Worm (Caenorhabditis elegans) whole organism, late embryonic: ENCODE results near the gene unc-77.

Experiments used
- K02D7.2 ChIP-seq: sonication (generic microtip); optimal IDR thresholded peaks from 2 replicates; lab custom pipeline; 2017; ENCODE audit warnings: mild to moderate bottlenecking, missing genetic modification characterization, missing compliant biosample characterization
- T23F11.4 ChIP-seq: fragments of 200-800 bp; sonication (Bioruptor generic); optimal IDR thresholded peaks from 2 replicates; lab custom pipeline; 2018; ENCODE audit warnings: mild to moderate bottlenecking, missing genetic modification characterization, missing compliant biosample characterization
- Y22D7AL.16 ChIP-seq: sonication (generic microtip); optimal IDR thresholded peaks from 2 replicates; lab custom pipeline; 2016; ENCODE audit warnings: missing genetic modification characterization, missing compliant biosample characterization
- ama-1 ChIP-seq: fragments of 150-350 bp; optimal IDR thresholded peaks from 2 replicates; lab custom pipeline; 2014
- ceh-30 ChIP-seq: fragments of 150-350 bp; optimal IDR thresholded peaks from 2 replicates; lab custom pipeline; 2014; ENCODE audit warnings: missing biosample characterization, missing genetic modification characterization
- fkh-10 ChIP-seq: fragments of 150-350 bp; optimal IDR thresholded peaks from 2 replicates; lab custom pipeline; 2014; ENCODE audit warnings: missing biosample characterization, missing genetic modification reagents, missing genetic modification characterization
- lin-11 ChIP-seq: fragments of 200-800 bp; sonication (Bioruptor generic); optimal IDR thresholded peaks from 2 replicates; lab custom pipeline; 2018; ENCODE audit warnings: mild to moderate bottlenecking, missing genetic modification characterization, missing compliant biosample characterization
- nfya-1 ChIP-seq: sonication (generic microtip); optimal IDR thresholded peaks from 2 replicates; lab custom pipeline; 2017; ENCODE audit warnings: missing genetic modification characterization, mild to moderate bottlenecking, missing compliant biosample characterization, antibody characterized with exemption, moderate library complexity
- odd-2 ChIP-seq: sonication (generic microtip); optimal IDR thresholded peaks from 2 replicates; lab custom pipeline; 2017; ENCODE audit warnings: antibody characterized with exemption, mild to moderate bottlenecking, missing genetic modification characterization, missing compliant biosample characterization
- pax-1 ChIP-seq: fragments of 150-350 bp; optimal IDR thresholded peaks from 2 replicates; lab custom pipeline; 2014; ENCODE audit warnings: missing biosample characterization, missing genetic modification characterization
- pha-2 ChIP-seq: sonication (generic microtip); optimal IDR thresholded peaks from 2 replicates; lab custom pipeline; 2017; ENCODE audit warnings: mild to moderate bottlenecking, missing genetic modification characterization, missing compliant biosample characterization
- rnt-1 ChIP-seq: sonication (generic microtip); optimal IDR thresholded peaks from 2 replicates; lab custom pipeline; 2016; ENCODE audit warnings: missing genetic modification characterization, missing compliant biosample characterization

ce11 chrIV:6140700-6141099 is 43.0 kb downstream of the unc-77 start:
- TF ChIP-seq T23F11.4: no peak
- TF ChIP-seq odd-2: no peak
- no peak for TF ChIP-seq pax-1 (tag; lab: Kevin White, UChicago)
- no peak for TF ChIP-seq K02D7.2
- no peak for TF ChIP-seq Y22D7AL.16 (tag; lab: Kevin White, UChicago)
- TF ChIP-seq rnt-1 (tag; lab: Kevin White, UChicago): no peak
- TF ChIP-seq nfya-1 (tag; lab: Kevin White, UChicago): no peak
- no peak for TF ChIP-seq fkh-10 (GFP tag; lab: Kevin White, UChicago)
- TF ChIP-seq ceh-30: no peak
- no peak for TF ChIP-seq ama-1 (lab: Kevin White, UChicago)
- TF ChIP-seq pha-2 (tag; lab: Kevin White, UChicago): no peak
- no peak for TF ChIP-seq lin-11
